Worm (Caenorhabditis elegans): ENCODE data around the gene F26F2.5.

ce11 chrV:20556260-20556659 lies 17.2 kb upstream of the F26F2.5 start, which contains the start of gene Y38H6C.23:
- TF ChIP-seq alr-1 (tag; optimal IDR thresholded peaks at IDR 0.05) (no peak), unc-39 (tag; optimal IDR thresholded peaks at IDR 0.05) (no peak)
